Fruit fly (Drosophila melanogaster): ENCODE results near the gene mrn.

- TF ChIP-seq ac (GFP tag; optimal IDR thresholded peaks at IDR 0.05) = no peak
- no peak for TF ChIP-seq Blimp-1 (GFP tag; optimal IDR thresholded peaks at IDR 0.05)
- no peak for TF ChIP-seq dimm (GFP tag; IDR thresholded peaks at IDR 0.05)
Measured at dm6 chr3L:15547187-15547790, 33.0 kb downstream of the mrn start.

Measured in whole organism, embryonic.